2 fruit fly cellular contexts compared by ENCODE assay signal in genomic region chr2L:11178334-11178733, dm6.
TF ChIP-seq lines count a peak whose summit lies in the region.

No protein-coding gene starts in this region.

- TF ChIP-seq CTCF in whole organism, embryonic (GFP tag; optimal IDR thresholded peaks at IDR 0.05; lab: Kevin White, UChicago): no peak

TF ChIP-seq in whole organism, embryonic, 481 proteins besides CTCF, POLR2A, EP300 and RAD21:
- TF ChIP-seq CG6654 (GFP tag; optimal IDR thresholded peaks at IDR 0.05; lab: Kevin White, UChicago) (no peak), CG3847 (GFP tag; IDR thresholded peaks at IDR 0.05; lab: Robert Waterston, UW) (0 out of 2 replicates have a peak, but pooled peaks have one; percentile 4), nerfin-2 (GFP tag; IDR thresholded peaks at IDR 0.05; lab: Robert Waterston, UW; ENCODE audit: partially characterized antibody) (0 out of 2 replicates have a peak, but pooled peaks have one; percentile 14)

TF ChIP-seq in whole organism, pupa, 21 proteins besides CTCF, POLR2A, EP300 and RAD21:
- TF ChIP-seq EcR (GFP tag; optimal IDR thresholded peaks at IDR 0.05; lab: Kevin White, UChicago) (peak; percentile 95), CG14655 (GFP tag; optimal IDR thresholded peaks at IDR 0.05; lab: Kevin White, UChicago) (no peak)
